Fruit fly (Drosophila melanogaster): ENCODE results near the gene Ufl1.

- TF ChIP-seq CTCF (optimal IDR thresholded peaks at IDR 0.05) = no peak
- TF ChIP-seq CG8478 (optimal IDR thresholded peaks at IDR 0.05) = no peak
These were observed 20.0 kb downstream of the Ufl1 start, which contains the start of gene CG1979 for dm6 chr3R:7054286-7054685.

All from S2 (cell line).